Worm (Caenorhabditis elegans) whole organism, young adult: ENCODE data around the gene mdt-19.

Source experiments
- B0019.2 ChIP-seq: fragments of 200-800 bp; sonication (Bioruptor generic); conservative IDR thresholded peaks from 2 replicates; pipeline ENCODE4 v1.3.6; 2022; ENCODE audit warnings: missing genetic modification reagents, missing genetic modification characterization, missing compliant biosample characterization
- ama-1 ChIP-seq, 3 experiments: fragments of 150-350 bp in 1 of 3; sonication (generic microtip) in 2 of 3; optimal IDR thresholded peaks; 2 replicates each; lab custom pipeline; 2014 to 2018; ENCODE audit warnings: missing biosample characterization in 2 of 3, missing genetic modification characterization in 2 of 3, missing genetic modification reagents in 2 of 3
- lin-35 ChIP-seq, 3 experiments: fragments of 150-350 bp in 2 of 3; sonication (generic microtip) in 1 of 3; optimal IDR thresholded peaks; 2 replicates each; lab custom pipeline; 2014 to 2018; ENCODE audit warnings: missing biosample characterization in 3 of 3, missing genetic modification characterization in 3 of 3, missing genetic modification reagents in 3 of 3
- lsy-27 ChIP-seq: sonication (generic microtip); optimal IDR thresholded peaks from 2 replicates; lab custom pipeline; 2017; ENCODE audit warnings: missing genetic modification characterization, mild to moderate bottlenecking, missing compliant biosample characterization, antibody characterized with exemption, missing genotype, borderline replicate concordance; ENCODE audit not compliant: insufficient read depth
- rpc-1 ChIP-seq, 2 experiments: fragments of 150-350 bp in 1 of 2; sonication (generic microtip) in 1 of 2; optimal IDR thresholded peaks; 2 replicates each; lab custom pipeline; 2014 to 2018; ENCODE audit warnings: missing biosample characterization in 1 of 2, missing genetic modification characterization in 1 of 2, missing genetic modification reagents in 1 of 2, missing genotype in 1 of 2
- somi-1 ChIP-seq: fragments of 200-800 bp; sonication (Bioruptor generic); optimal IDR thresholded peaks from 2 replicates; lab custom pipeline; 2018; ENCODE audit warnings: mild to moderate bottlenecking, missing genetic modification characterization, missing compliant biosample characterization

DNA sequence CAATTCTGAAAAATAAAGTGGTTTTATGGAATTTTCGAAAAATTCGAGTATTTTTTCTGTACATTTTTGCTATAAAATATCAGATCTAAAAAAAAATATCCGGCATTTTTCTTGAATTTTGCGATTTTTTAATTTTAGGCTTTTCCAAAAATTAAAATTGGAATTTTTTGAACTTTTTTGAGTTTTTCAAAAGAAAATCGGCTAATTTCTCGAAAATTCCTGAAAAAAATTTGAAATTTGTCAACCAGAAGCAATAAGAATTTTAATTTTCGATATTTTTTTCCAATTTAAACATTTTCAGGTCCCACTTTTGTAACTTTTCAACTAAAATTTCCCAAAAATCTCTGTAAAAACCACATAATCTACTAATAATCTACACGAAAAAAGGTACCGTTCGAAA, 5.8 kb downstream of the mdt-19 start, which contains the start of gene Y71H2B.11:
- no peak for TF ChIP-seq lsy-27 (tag; lab: Kevin White, UChicago)
- no peak for TF ChIP-seq lin-35 (GFP tag; optimal IDR thresholded peaks at IDR 0.05; lab: Kevin White, UChicago)
- TF ChIP-seq ama-1 (optimal IDR thresholded peaks at IDR 0.05; lab: Kevin White, UChicago): no peak
- no peak for TF ChIP-seq ama-1 (GFP tag; optimal IDR thresholded peaks at IDR 0.05; lab: Kevin White, UChicago)
- TF ChIP-seq B0019.2 (GFP tag; lab: Robert Waterston, UW): no peak
- TF ChIP-seq somi-1 (GFP tag; lab: Kevin White, UChicago): no peak
- TF ChIP-seq rpc-1 (optimal IDR thresholded peaks at IDR 0.05; lab: Kevin White, UChicago): no peak
- no peak for TF ChIP-seq rpc-1 (tag; optimal IDR thresholded peaks at IDR 0.05; lab: Kevin White, UChicago)
